Fruit fly (Drosophila melanogaster) whole organism, pupa: ENCODE data around the gene CG5078.

ENCODE experiments used
- CG13204 ChIP-seq: fragments of 200-800 bp; sonication (Bioruptor generic); optimal IDR thresholded peaks from 2 replicates; lab custom pipeline; 2018; ENCODE audit warnings: missing biosample characterization, mild to moderate bottlenecking, missing genetic modification characterization, moderate library complexity
- CG14655 ChIP-seq: fragments of 200-800 bp; sonication (Bioruptor generic); optimal IDR thresholded peaks from 3 replicates; lab custom pipeline; 2017; ENCODE audit warnings: mild to moderate bottlenecking, missing biosample characterization, missing genetic modification reagents, missing genetic modification characterization
- CG4496 ChIP-seq: fragments of 200-800 bp; sonication (Bioruptor generic); IDR thresholded peaks from 3 replicates; pipeline ENCODE4 v1.3.6; 2022; ENCODE audit warnings: missing biosample characterization, missing genetic modification characterization
- CG8301 ChIP-seq: fragments of 200-800 bp; sonication (Bioruptor generic); optimal IDR thresholded peaks from 2 replicates; lab custom pipeline; 2018; ENCODE audit warnings: missing biosample characterization, mild to moderate bottlenecking, missing genetic modification characterization
- D1 ChIP-seq: fragments of 200-800 bp; sonication (Bioruptor generic); optimal IDR thresholded peaks from 2 replicates; lab custom pipeline; 2018; ENCODE audit warnings: missing biosample characterization, mild to moderate bottlenecking, missing genetic modification characterization, moderate library complexity
- EcR ChIP-seq: fragments of 200-800 bp; sonication (Bioruptor generic); optimal IDR thresholded peaks from 3 replicates; lab custom pipeline; 2019; ENCODE audit warnings: missing biosample characterization, missing genetic modification characterization, mild to moderate bottlenecking, moderate library complexity, missing genetic modification reagents
- Pif1A ChIP-seq: fragments of 200-800 bp; sonication (Bioruptor generic); optimal IDR thresholded peaks from 3 replicates; lab custom pipeline; 2016; ENCODE audit warnings: missing biosample characterization, missing genetic modification characterization
- Pif1B ChIP-seq: fragments of 200-800 bp; sonication (Bioruptor generic); optimal IDR thresholded peaks from 3 replicates; lab custom pipeline; 2016; ENCODE audit warnings: missing biosample characterization, missing genetic modification characterization

dm6 chr3L:20493417-20494261, 12.2 kb upstream of the CG5078 start:
- peak; percentile 86 for TF ChIP-seq CG4496
- peak; percentile 83 for TF ChIP-seq Pif1A (GFP tag; lab: Kevin White, UChicago)
- TF ChIP-seq CG14655 (GFP tag; lab: Kevin White, UChicago): peak; percentile 85
- TF ChIP-seq CG8301 (tag; lab: Kevin White, UChicago): peak; percentile 82
- peak; percentile 84 for TF ChIP-seq Pif1B
- TF ChIP-seq EcR: peak; percentile 36
- no peak for TF ChIP-seq CG13204 (GFP tag; lab: Kevin White, UChicago)
- TF ChIP-seq D1: peak; percentile 67
